Worm (Caenorhabditis elegans) whole organism, mixed stage, embryonic: ENCODE measurements around the gene mod-1.
"Not testable (repeated sequence)": the region's sequence is repeated elsewhere in the genome, so short reads cannot be mapped to it uniquely, and the experiment has no call there.

ENCODE experiments used
- M03D4.4 ChIP-seq: sonication (generic microtip); optimal IDR thresholded peaks from 2 replicates; lab custom pipeline; 2017; ENCODE audit warnings: mild to moderate bottlenecking, missing genetic modification characterization, missing compliant biosample characterization
- bed-3 ChIP-seq: fragments of 200-800 bp; sonication (Bioruptor generic); optimal IDR thresholded peaks from 3 replicates; lab custom pipeline; 2018; ENCODE audit warnings: mild to moderate bottlenecking, missing genetic modification characterization, moderate library complexity, missing compliant biosample characterization
- blmp-1 ChIP-seq: fragments of 150-350 bp; optimal IDR thresholded peaks from 2 replicates; lab custom pipeline; 2014; ENCODE audit warnings: missing biosample characterization, missing genetic modification characterization
- ceh-43 ChIP-seq: fragments of 200-800 bp; sonication (Bioruptor generic); optimal IDR thresholded peaks from 2 replicates; lab custom pipeline; 2018; ENCODE audit warnings: mild to moderate bottlenecking, missing genetic modification characterization, moderate library complexity, missing compliant biosample characterization
- ceh-83 ChIP-seq: fragments of 200-800 bp; sonication (Bioruptor generic); optimal IDR thresholded peaks from 2 replicates; lab custom pipeline; 2018; ENCODE audit warnings: mild to moderate bottlenecking, missing genetic modification characterization, missing compliant biosample characterization
- ces-1 ChIP-seq: fragments of 150-350 bp; optimal IDR thresholded peaks from 2 replicates; lab custom pipeline; 2014; ENCODE audit warnings: missing biosample characterization, missing genetic modification reagents, missing genetic modification characterization
- drap-1 ChIP-seq: fragments of 200-800 bp; sonication (Bioruptor generic); optimal IDR thresholded peaks from 3 replicates; lab custom pipeline; 2018; ENCODE audit warnings: mild to moderate bottlenecking, missing genetic modification characterization, missing compliant biosample characterization
- elt-1 ChIP-seq: sonication (generic microtip); optimal IDR thresholded peaks from 2 replicates; lab custom pipeline; 2017; ENCODE audit warnings: missing genetic modification characterization, mild to moderate bottlenecking, missing compliant biosample characterization, antibody characterized with exemption, moderate library complexity, borderline replicate concordance; ENCODE audit not compliant: insufficient read depth
- elt-3 ChIP-seq: fragments of 150-350 bp; optimal IDR thresholded peaks from 2 replicates; lab custom pipeline; 2014; ENCODE audit warnings: missing biosample characterization, missing genetic modification characterization
- flh-1 ChIP-seq: fragments of 200-800 bp; sonication (Bioruptor generic); optimal IDR thresholded peaks from 2 replicates; lab custom pipeline; 2018; ENCODE audit warnings: mild to moderate bottlenecking, missing genetic modification characterization, moderate library complexity, missing compliant biosample characterization
- lin-13 ChIP-seq: fragments of 150-350 bp; optimal IDR thresholded peaks from 2 replicates; lab custom pipeline; 2014; ENCODE audit warnings: missing biosample characterization, missing genetic modification characterization
- lsy-2 ChIP-seq: fragments of 150-350 bp; optimal IDR thresholded peaks from 2 replicates; lab custom pipeline; 2014; ENCODE audit warnings: missing biosample characterization, missing genetic modification characterization
- mab-5 ChIP-seq: fragments of 150-350 bp; optimal IDR thresholded peaks from 2 replicates; lab custom pipeline; 2014; ENCODE audit warnings: missing biosample characterization, missing genetic modification characterization
- mep-1 ChIP-seq: fragments of 150-350 bp; optimal IDR thresholded peaks from 2 replicates; lab custom pipeline; 2017; ENCODE audit warnings: missing biosample characterization, missing genetic modification reagents, missing genetic modification characterization, inconsistent platforms
- nhr-12 ChIP-seq: fragments of 150-350 bp; optimal IDR thresholded peaks from 2 replicates; lab custom pipeline; 2014; ENCODE audit warnings: missing biosample characterization, missing genetic modification characterization
- nhr-2 ChIP-seq: fragments of 150-350 bp; optimal IDR thresholded peaks from 2 replicates; lab custom pipeline; 2014; ENCODE audit warnings: missing biosample characterization, missing genetic modification characterization
- nhr-237 ChIP-seq: fragments of 150-350 bp; optimal IDR thresholded peaks from 2 replicates; lab custom pipeline; 2014; ENCODE audit warnings: missing biosample characterization, missing genetic modification characterization
- nhr-28 ChIP-seq: fragments of 150-350 bp; optimal IDR thresholded peaks from 2 replicates; lab custom pipeline; 2014; ENCODE audit warnings: missing biosample characterization, missing genetic modification characterization
- nhr-76 ChIP-seq: sonication (generic microtip); optimal IDR thresholded peaks from 2 replicates; lab custom pipeline; 2017; ENCODE audit warnings: missing biosample characterization, missing genetic modification characterization
- snpc-4 ChIP-seq: fragments of 150-350 bp; optimal IDR thresholded peaks from 2 replicates; lab custom pipeline; 2014; ENCODE audit warnings: missing biosample characterization, missing genetic modification characterization
- sptf-1 ChIP-seq: sonication (generic microtip); optimal IDR thresholded peaks from 2 replicates; lab custom pipeline; 2017; ENCODE audit warnings: mild to moderate bottlenecking, missing genetic modification characterization, moderate library complexity, missing compliant biosample characterization
- unc-120 ChIP-seq: sonication (generic microtip); optimal IDR thresholded peaks from 2 replicates; lab custom pipeline; 2017; ENCODE audit warnings: missing genetic modification characterization, missing compliant biosample characterization; ENCODE audit not compliant: poor library complexity, severe bottlenecking

Gene mod-1

DNA sequence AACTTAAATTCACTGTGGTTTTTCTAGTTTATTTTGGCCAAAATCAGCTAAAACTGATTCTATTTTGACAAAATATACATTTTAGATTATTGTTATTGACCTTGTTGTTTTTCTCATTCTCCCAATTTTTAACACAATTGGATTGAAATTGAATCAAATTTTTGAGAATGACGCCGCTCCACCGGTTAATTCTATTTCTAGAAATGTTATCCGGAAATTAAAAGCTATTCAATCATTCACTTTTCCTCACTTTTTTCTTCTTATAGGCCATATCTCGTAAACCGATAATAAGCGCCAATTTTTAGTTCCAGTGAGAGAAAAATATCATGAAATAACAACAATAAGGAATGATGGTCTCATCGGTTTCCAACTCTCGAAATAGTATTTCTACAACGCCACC is 11.1 kb downstream of the mod-1 start, which contains the start of gene frpr-12:
Gene frpr-12 (plus strand): TSS at position 301 of the 400 bp plus-strand sequence.
- no peak for TF ChIP-seq elt-3 (tag; lab: Kevin White, UChicago)
- no peak for TF ChIP-seq nhr-28 (tag; lab: Kevin White, UChicago)
- no peak for TF ChIP-seq mab-5
- no peak for TF ChIP-seq blmp-1 (tag; lab: Kevin White, UChicago)
- no peak for TF ChIP-seq nhr-76 (tag; lab: Kevin White, UChicago)
- TF ChIP-seq sptf-1 (tag; lab: Kevin White, UChicago) = no peak
- no peak for TF ChIP-seq nhr-2 (tag; lab: Kevin White, UChicago)
- TF ChIP-seq unc-120 (tag; lab: Kevin White, UChicago) = no peak

ce11 chrV:8898756-8899155 is 15.1 kb downstream of the mod-1 start, which contains the start of gene frpr-13:
TSS of gene frpr-13 (plus strand) at chrV:8899056.
- no peak for TF ChIP-seq M03D4.4 (tag; lab: Kevin White, UChicago)
- TF ChIP-seq ceh-83 = no peak
- TF ChIP-seq nhr-2 (tag; lab: Kevin White, UChicago) = no peak
- no peak for TF ChIP-seq ces-1 (GFP tag; lab: Kevin White, UChicago)
- TF ChIP-seq drap-1 = no peak
- no peak for TF ChIP-seq blmp-1 (tag; lab: Kevin White, UChicago)
- TF ChIP-seq snpc-4 (tag; lab: Kevin White, UChicago) = no peak
- no peak for TF ChIP-seq elt-3 (tag; lab: Kevin White, UChicago)
- no peak for TF ChIP-seq elt-1
- no peak for TF ChIP-seq sptf-1 (tag; lab: Kevin White, UChicago)
- no peak for TF ChIP-seq bed-3 (GFP tag; lab: Kevin White, UChicago)
- no peak for TF ChIP-seq nhr-76 (tag; lab: Kevin White, UChicago)
- no peak for TF ChIP-seq lin-13
- TF ChIP-seq lsy-2 (tag; lab: Kevin White, UChicago) = no peak

DNA sequence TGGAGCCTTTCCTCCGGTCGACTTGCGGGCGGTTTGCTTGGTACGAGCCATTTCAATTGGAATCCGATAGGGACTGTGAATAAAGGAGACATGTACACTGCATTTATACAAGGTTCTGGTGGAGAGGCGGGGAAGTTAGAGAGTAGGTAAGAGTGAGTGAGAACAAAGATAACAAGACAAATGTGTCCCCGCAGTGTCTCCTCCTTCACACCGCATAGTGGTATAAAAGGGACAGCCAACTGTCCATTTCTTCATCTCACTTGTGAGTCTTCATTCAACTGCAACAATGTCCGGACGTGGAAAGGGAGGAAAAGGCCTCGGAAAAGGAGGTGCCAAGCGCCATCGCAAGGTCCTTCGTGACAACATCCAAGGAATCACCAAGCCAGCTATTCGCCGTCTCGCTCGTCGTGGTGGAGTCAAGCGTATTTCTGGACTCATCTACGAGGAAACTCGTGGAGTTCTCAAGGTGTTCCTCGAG is 15.9 kb downstream of the mod-1 start, which contains the start of the genes his-17 and his-18:
Gene his-17 (minus strand): TSS at position 51 of the 478 bp plus-strand sequence.
Gene his-18 (plus strand): TSS at position 287 of the 478 bp plus-strand sequence.
- TF ChIP-seq nhr-12; nhr-237 (tag; lab: Kevin White, UChicago); mep-1 (tag; lab: Kevin White, UChicago): not testable (repeated sequence)

ce11 chrV:8861949-8862348 is 51.9 kb downstream of the mod-1 start, which contains the start of gene F07B7.12:
TSS of gene F07B7.12 (minus strand) at chrV:8862049.
- TF ChIP-seq flh-1, bed-3, ceh-43 (GFP tag; lab: Kevin White, UChicago): not testable (repeated sequence)
